Fruit fly (Drosophila melanogaster) whole organism, adult: ENCODE data around the gene CG11438.

Experiments used
- CG11617 ChIP-seq: fragments of 200-800 bp; sonication (Bioruptor generic); optimal IDR thresholded peaks from 2 replicates; lab custom pipeline; 2017; ENCODE audit warnings: mild to moderate bottlenecking, missing biosample characterization, missing genetic modification reagents, missing genetic modification characterization
- CG12768 ChIP-seq: fragments of 200-800 bp; sonication (Bioruptor generic); optimal IDR thresholded peaks from 2 replicates; lab custom pipeline; 2017; ENCODE audit warnings: missing biosample characterization, missing genetic modification characterization, mild to moderate bottlenecking, moderate library complexity, missing genetic modification reagents
- CG14711 ChIP-seq: fragments of 200-800 bp; sonication (Bioruptor generic); optimal IDR thresholded peaks from 2 replicates; lab custom pipeline; 2018; ENCODE audit warnings: missing biosample characterization, mild to moderate bottlenecking, missing genetic modification characterization, moderate library complexity
- CG1620 ChIP-seq: fragments of 200-800 bp; sonication (Bioruptor generic); optimal IDR thresholded peaks from 2 replicates; lab custom pipeline; 2016; ENCODE audit warnings: missing biosample characterization, missing genetic modification characterization
- CG33017 ChIP-seq: fragments of 200-800 bp; sonication (Bioruptor generic); optimal IDR thresholded peaks from 2 replicates; lab custom pipeline; 2018; ENCODE audit warnings: missing biosample characterization, mild to moderate bottlenecking, missing genetic modification characterization, moderate library complexity
- CG5204 ChIP-seq: fragments of 200-800 bp; sonication (Bioruptor generic); optimal IDR thresholded peaks from 2 replicates; lab custom pipeline; 2016; ENCODE audit warnings: missing biosample characterization, missing genetic modification characterization
- CG7045 ChIP-seq: fragments of 200-800 bp; sonication (Bioruptor generic); optimal IDR thresholded peaks from 2 replicates; lab custom pipeline; 2017; ENCODE audit warnings: missing biosample characterization, mild to moderate bottlenecking, missing genetic modification characterization
- CG7101 ChIP-seq: fragments of 200-800 bp; sonication (Bioruptor generic); optimal IDR thresholded peaks from 2 replicates; lab custom pipeline; 2018; ENCODE audit warnings: missing biosample characterization, mild to moderate bottlenecking, missing genetic modification characterization, moderate library complexity
- Clk ChIP-seq: fragments of 200-800 bp; sonication (Bioruptor generic); optimal IDR thresholded peaks from 2 replicates; lab custom pipeline; 2017; ENCODE audit warnings: missing biosample characterization, missing genetic modification characterization
- Crg-1 ChIP-seq: fragments of 200-800 bp; sonication (Bioruptor generic); optimal IDR thresholded peaks from 2 replicates; lab custom pipeline; 2016; ENCODE audit warnings: missing biosample characterization, missing genetic modification characterization
- Hr96 ChIP-seq: fragments of 200-800 bp; sonication (Bioruptor generic); optimal IDR thresholded peaks from 2 replicates; lab custom pipeline; 2016; ENCODE audit warnings: missing biosample characterization, missing genetic modification characterization
- Mnt ChIP-seq: fragments of 200-800 bp; sonication (Bioruptor generic); optimal IDR thresholded peaks from 2 replicates; lab custom pipeline; 2016; ENCODE audit warnings: missing biosample characterization, mild to moderate bottlenecking, missing genetic modification characterization
- bab1 ChIP-seq: fragments of 200-800 bp; sonication (Bioruptor generic); optimal IDR thresholded peaks from 3 replicates; lab custom pipeline; 2019; ENCODE audit warnings: missing biosample characterization, mild to moderate bottlenecking, missing genetic modification characterization, moderate library complexity
- cic ChIP-seq: fragments of 200-800 bp; sonication (Bioruptor generic); optimal IDR thresholded peaks from 2 replicates; lab custom pipeline; 2017; ENCODE audit warnings: missing biosample characterization, mild to moderate bottlenecking, missing genetic modification characterization, moderate library complexity
- cnc ChIP-seq, 2 experiments: fragments of >200 bp; optimal IDR thresholded peaks; 2 replicates each; lab custom pipeline; 2017
- kay ChIP-seq: fragments of 200-800 bp; sonication (Bioruptor generic); peaks from one replicate; lab custom pipeline; 2016; ENCODE audit warnings: missing biosample characterization, missing genetic modification characterization, borderline replicate concordance
- ovo ChIP-seq: fragments of 200-800 bp; sonication (Bioruptor generic); optimal IDR thresholded peaks from 2 replicates; lab custom pipeline; 2016; ENCODE audit warnings: missing biosample characterization, missing genetic modification characterization
- pad ChIP-seq: fragments of 200-800 bp; sonication (Bioruptor generic); optimal IDR thresholded peaks from 3 replicates; lab custom pipeline; 2017; ENCODE audit warnings: missing biosample characterization, missing genetic modification characterization, mild to moderate bottlenecking, moderate library complexity, missing genetic modification reagents
- tj ChIP-seq: fragments of 200-800 bp; sonication (Bioruptor generic); optimal IDR thresholded peaks from 3 replicates; lab custom pipeline; 2017; ENCODE audit warnings: missing biosample characterization, mild to moderate bottlenecking, missing genetic modification characterization, moderate library complexity
- toe ChIP-seq: fragments of 200-800 bp; sonication (Bioruptor generic); optimal IDR thresholded peaks from 2 replicates; lab custom pipeline; 2016; ENCODE audit warnings: missing biosample characterization, missing genetic modification characterization

The CG11438 gene

DNA sequence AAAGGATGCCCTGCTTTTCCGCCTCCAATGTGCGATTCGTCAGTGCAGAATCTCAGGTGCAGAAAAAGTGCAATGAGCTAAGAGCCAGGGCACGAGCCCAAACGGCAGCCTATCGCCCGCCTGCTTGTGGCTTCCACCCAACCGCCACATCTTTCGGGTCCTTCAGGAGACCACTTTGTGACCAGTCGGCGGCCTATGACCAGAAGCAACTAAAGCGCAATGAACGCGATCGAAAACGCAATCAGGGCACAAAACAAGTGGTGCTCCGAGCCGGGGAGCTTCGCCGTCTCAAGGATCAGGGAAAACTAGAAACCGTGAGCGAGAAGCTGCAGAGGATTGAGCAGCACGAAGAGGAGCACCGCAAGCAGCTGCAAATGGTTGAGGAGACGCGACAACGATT is 11.1 kb upstream of the CG11438 start, which contains the start of gene CG11449:
Gene CG11449 (plus strand): TSS at position 6 of the 400 bp plus-strand sequence.
- TF ChIP-seq Hr96 (no peak), CG7101 (no peak), CG1620 (GFP tag; lab: Kevin White, UChicago) (no peak), cnc (optimal IDR thresholded peaks at IDR 0.05; lab: Kevin White, UChicago) (no peak), ovo (GFP tag; lab: Kevin White, UChicago) (no peak), Mnt (GFP tag; lab: Kevin White, UChicago) (no peak), CG12768 (GFP tag; lab: Kevin White, UChicago) (no peak), CG7045 (GFP tag; lab: Kevin White, UChicago) (no peak), kay (GFP tag; lab: Kevin White, UChicago) (no peak), CG5204 (GFP tag; lab: Kevin White, UChicago) (no peak), Clk (GFP tag; lab: Kevin White, UChicago) (no peak), bab1 (GFP tag; lab: Kevin White, UChicago) (no peak), pad (no peak), CG11617 (GFP tag; lab: Kevin White, UChicago) (no peak), Crg-1 (GFP tag; lab: Kevin White, UChicago) (no peak), cic (GFP tag; lab: Kevin White, UChicago) (no peak), CG33017 (no peak)

DNA sequence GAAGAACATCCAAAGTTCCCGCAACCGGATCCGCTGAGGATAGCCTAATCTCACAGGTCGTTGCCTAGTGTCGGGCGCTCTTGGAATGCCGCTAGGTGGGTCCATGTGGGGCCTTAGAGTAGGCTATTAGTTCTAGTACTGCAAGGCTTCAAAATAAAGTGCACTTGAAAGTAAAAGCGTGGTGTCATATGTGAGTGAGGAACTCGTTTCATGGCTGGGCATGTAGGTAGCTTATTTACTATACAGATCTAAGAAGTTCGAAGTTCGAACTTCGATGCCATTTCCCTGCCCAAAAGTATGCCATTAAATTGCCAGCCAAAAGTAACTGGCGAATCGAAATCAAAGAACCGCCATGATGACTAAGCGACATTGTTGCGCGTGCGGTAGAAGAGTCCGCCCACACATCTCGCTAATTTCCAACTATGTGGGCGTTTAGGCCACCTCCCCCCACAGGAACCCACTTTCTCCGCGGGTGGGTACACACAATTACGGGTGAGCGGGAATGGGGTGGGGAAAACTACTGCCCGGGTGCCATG is 9.4 kb upstream of the CG11438 start:
- TF ChIP-seq cnc (optimal IDR thresholded peaks at IDR 0.05; lab: Kevin White, UChicago) (peak in 1 of 2 experiments; percentile 26), CG5204 (GFP tag; lab: Kevin White, UChicago) (no peak)

DNA sequence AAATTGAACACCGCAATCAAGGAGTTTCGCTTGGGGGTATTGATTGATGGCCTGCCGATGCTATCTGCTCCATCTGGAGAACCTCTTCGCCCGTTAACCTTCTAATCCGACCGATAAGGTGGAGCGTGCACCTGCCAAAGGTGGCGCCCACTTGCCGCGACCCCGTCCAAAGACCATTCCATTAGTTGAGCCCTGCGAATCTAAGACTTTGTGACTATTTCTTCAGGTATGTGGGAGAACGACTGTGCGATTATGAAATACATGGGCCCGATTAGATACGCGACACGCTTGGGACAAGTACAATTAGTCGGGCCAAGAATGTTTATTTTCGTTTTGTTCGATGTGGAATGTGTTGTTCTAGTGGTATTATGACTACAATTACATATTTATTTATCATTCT is 7.1 kb upstream of the CG11438 start:
- TF ChIP-seq CG12768 (GFP tag; lab: Kevin White, UChicago) (no peak), CG5204 (GFP tag; lab: Kevin White, UChicago) (no peak), bab1 (GFP tag; lab: Kevin White, UChicago) (no peak), Crg-1 (GFP tag; lab: Kevin White, UChicago) (no peak), ovo (GFP tag; lab: Kevin White, UChicago) (no peak), toe (GFP tag; lab: Kevin White, UChicago) (no peak), cic (GFP tag; lab: Kevin White, UChicago) (no peak), Mnt (GFP tag; lab: Kevin White, UChicago) (no peak), kay (GFP tag; lab: Kevin White, UChicago) (no peak), CG11617 (GFP tag; lab: Kevin White, UChicago) (no peak)

DNA sequence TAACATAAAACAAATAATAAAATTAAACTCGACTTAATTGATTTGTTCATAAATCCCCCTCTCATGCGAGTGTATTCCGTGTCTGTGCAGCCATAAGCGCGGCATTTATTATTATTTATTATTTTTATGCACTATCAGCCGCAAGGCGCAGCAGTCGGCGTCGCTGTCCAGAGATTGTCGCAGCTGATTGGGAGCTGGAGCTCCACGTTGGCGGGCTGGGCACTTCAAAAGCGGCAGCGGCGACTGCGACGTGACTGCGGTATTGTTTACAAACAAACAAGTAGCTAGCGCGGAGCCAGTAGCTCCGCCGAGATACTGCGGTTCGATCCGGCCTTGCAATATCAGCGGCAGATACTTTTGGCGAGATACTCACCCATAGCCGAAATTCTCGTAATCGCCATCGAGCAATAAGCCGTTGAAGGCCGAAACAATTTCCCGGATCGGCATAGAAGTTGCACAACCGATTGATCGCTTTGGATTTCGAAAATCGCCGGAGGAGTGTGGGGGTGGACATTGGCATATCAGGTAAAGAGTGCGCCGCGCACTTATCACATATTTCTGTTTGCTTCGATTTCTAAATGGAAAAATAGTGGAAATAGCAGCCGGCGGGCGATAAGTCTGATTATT is 6.4 kb upstream of the CG11438 start:
- TF ChIP-seq Mnt (GFP tag; lab: Kevin White, UChicago) = peak; percentile 26
- TF ChIP-seq bab1 (GFP tag; lab: Kevin White, UChicago) = no peak

DNA sequence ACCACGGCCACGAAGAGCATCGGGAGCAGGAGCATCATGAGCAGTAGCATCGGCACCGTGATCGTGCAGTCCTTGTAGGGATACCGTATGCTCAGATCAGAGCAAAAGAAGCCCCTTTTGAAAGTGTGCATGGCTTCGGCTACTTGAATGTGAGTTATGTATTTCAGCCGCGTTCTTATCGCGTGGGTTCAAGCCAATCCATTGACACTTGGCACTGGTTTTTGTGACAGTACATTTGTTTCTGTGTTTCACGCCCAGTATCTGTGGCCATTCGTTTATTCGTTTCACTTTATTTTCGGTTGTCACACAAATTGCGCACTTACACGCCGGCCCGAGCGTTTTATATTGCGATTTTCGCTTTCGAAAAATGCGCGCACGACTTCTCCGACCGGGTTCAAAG is 5.0 kb upstream of the CG11438 start:
- TF ChIP-seq CG14711 (tag; lab: Kevin White, UChicago) = no peak
- TF ChIP-seq CG1620 (GFP tag; lab: Kevin White, UChicago) = no peak
- TF ChIP-seq CG11617 (GFP tag; lab: Kevin White, UChicago) = no peak
- no peak for TF ChIP-seq Mnt (GFP tag; lab: Kevin White, UChicago)
- TF ChIP-seq Hr96 = no peak
- TF ChIP-seq Clk (GFP tag; lab: Kevin White, UChicago) = no peak
- no peak for TF ChIP-seq CG7045 (GFP tag; lab: Kevin White, UChicago)
- no peak for TF ChIP-seq ovo (GFP tag; lab: Kevin White, UChicago)
- TF ChIP-seq CG12768 (GFP tag; lab: Kevin White, UChicago) = no peak
- no peak for TF ChIP-seq pad
- no peak for TF ChIP-seq tj (GFP tag; lab: Kevin White, UChicago)
- TF ChIP-seq CG5204 (GFP tag; lab: Kevin White, UChicago) = no peak
- no peak for TF ChIP-seq toe (GFP tag; lab: Kevin White, UChicago)
- no peak for TF ChIP-seq bab1 (GFP tag; lab: Kevin White, UChicago)
- no peak for TF ChIP-seq CG7101
- no peak for TF ChIP-seq CG33017
- no peak for TF ChIP-seq Crg-1 (GFP tag; lab: Kevin White, UChicago)
- no peak for TF ChIP-seq cic (GFP tag; lab: Kevin White, UChicago)

DNA sequence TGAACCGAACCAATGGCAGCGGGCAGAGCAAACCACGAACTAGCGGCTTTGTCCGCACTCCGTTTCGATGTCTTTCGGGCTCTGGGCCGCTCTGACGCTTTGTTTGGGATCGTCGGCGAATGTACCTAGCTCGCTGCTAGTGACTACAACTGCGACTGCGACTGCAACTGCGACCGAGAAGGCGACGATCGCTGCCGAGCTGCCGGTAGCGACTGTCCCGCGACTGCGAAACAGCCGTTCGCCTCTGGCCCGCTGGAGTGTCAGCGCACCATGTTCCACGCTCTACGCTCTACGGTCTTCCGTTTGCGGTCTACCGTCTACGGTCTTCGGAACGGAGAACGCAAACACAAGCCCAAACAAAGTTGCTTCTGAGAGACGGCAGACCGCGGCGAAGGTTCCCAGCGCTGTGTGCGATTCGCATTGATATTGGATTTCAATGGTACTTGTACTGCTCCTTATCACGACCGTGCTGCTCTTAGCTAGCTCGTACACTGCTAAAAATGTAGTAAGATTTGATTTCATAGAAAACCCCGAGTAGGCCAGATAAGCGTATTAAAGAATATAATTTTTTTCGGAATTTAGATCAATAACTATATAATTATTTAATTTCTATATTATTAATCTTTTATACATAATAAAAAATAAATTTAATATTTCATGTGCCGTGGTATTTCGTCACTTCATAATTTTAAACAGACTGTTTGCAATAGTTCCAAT is 4.3 kb upstream of the CG11438 start, which contains the start of gene laza:
Gene laza (minus strand): TSS at position 214 of the 717 bp plus-strand sequence.
- TF ChIP-seq CG1620 (GFP tag; lab: Kevin White, UChicago) = no peak
- no peak for TF ChIP-seq toe (GFP tag; lab: Kevin White, UChicago)
- TF ChIP-seq Mnt (GFP tag; lab: Kevin White, UChicago) = peak; percentile 68
- TF ChIP-seq kay (GFP tag; lab: Kevin White, UChicago) = peak; percentile 77
- no peak for TF ChIP-seq cnc (optimal IDR thresholded peaks at IDR 0.05; lab: Kevin White, UChicago)
- TF ChIP-seq CG33017 = no peak
- no peak for TF ChIP-seq Hr96
- TF ChIP-seq Crg-1 (GFP tag; lab: Kevin White, UChicago) = no peak
- peak; percentile 36 for TF ChIP-seq CG12768 (GFP tag; lab: Kevin White, UChicago)
- TF ChIP-seq CG11617 (GFP tag; lab: Kevin White, UChicago) = no peak
- no peak for TF ChIP-seq CG7101
- TF ChIP-seq pad = peak; percentile 21
- no peak for TF ChIP-seq CG5204 (GFP tag; lab: Kevin White, UChicago)
- TF ChIP-seq cic (GFP tag; lab: Kevin White, UChicago) = peak; percentile 69
- peak; percentile 31 for TF ChIP-seq tj (GFP tag; lab: Kevin White, UChicago)
- no peak for TF ChIP-seq Clk (GFP tag; lab: Kevin White, UChicago)
- peak; percentile 4 for TF ChIP-seq ovo (GFP tag; lab: Kevin White, UChicago)
- peak; percentile 7 for TF ChIP-seq CG14711 (tag; lab: Kevin White, UChicago)
- peak; percentile 68 for TF ChIP-seq bab1 (GFP tag; lab: Kevin White, UChicago)
- peak; percentile 14 for TF ChIP-seq CG7045 (GFP tag; lab: Kevin White, UChicago)
